Fruit fly (Drosophila melanogaster) whole organism, embryonic: Measurements from ENCODE around the gene flip.

Source experiments
- CG11093 ChIP-seq: fragments of 200-800 bp; sonication (Bioruptor generic); IDR thresholded peaks from 3 replicates; pipeline ENCODE4 v1.3.6; 2022; ENCODE audit warnings: missing biosample characterization, missing genetic modification characterization
- CG12104 ChIP-seq: fragments of 200-800 bp; sonication (Bioruptor generic); optimal IDR thresholded peaks from 3 replicates; lab custom pipeline; 2016; ENCODE audit warnings: missing biosample characterization, missing genetic modification characterization
- CG16779 ChIP-seq: fragments of 200-800 bp; sonication (Bioruptor generic); IDR thresholded peaks from 2 replicates; pipeline ENCODE4 v1.3.6; 2022; ENCODE audit warnings: missing biosample characterization, missing genetic modification characterization
- CG16813 ChIP-seq: fragments of 200-800 bp; sonication (Bioruptor generic); IDR thresholded peaks from 3 replicates; pipeline ENCODE4 v1.3.6; 2022; ENCODE audit warnings: missing biosample characterization, missing genetic modification characterization; ENCODE audit not compliant: partially characterized antibody
- CG17328 ChIP-seq: fragments of 200-800 bp; sonication (Bioruptor generic); IDR thresholded peaks from 2 replicates; pipeline ENCODE4 v1.3.6; 2022; ENCODE audit warnings: missing biosample characterization, missing genetic modification characterization
- CG17612 ChIP-seq: fragments of 200-800 bp; sonication (Bioruptor generic); IDR thresholded peaks from 2 replicates; pipeline ENCODE4 v1.3.6; 2022; ENCODE audit warnings: missing biosample characterization, missing genetic modification characterization
- CG2120 ChIP-seq: fragments of 200-800 bp; sonication (Bioruptor generic); optimal IDR thresholded peaks from 3 replicates; lab custom pipeline; 2016; ENCODE audit warnings: missing biosample characterization, missing genetic modification characterization
- CG2199 ChIP-seq: fragments of 200-800 bp; sonication (Bioruptor generic); IDR thresholded peaks from 3 replicates; pipeline ENCODE4 v1.3.6; 2022; ENCODE audit warnings: missing biosample characterization, missing genetic modification characterization
- CG3163 ChIP-seq: fragments of 200-800 bp; sonication (Bioruptor generic); optimal IDR thresholded peaks from 3 replicates; lab custom pipeline; 2016; ENCODE audit warnings: missing biosample characterization, missing genetic modification characterization
- CG33213 ChIP-seq: fragments of 200-800 bp; sonication (Bioruptor generic); optimal IDR thresholded peaks from 3 replicates; lab custom pipeline; 2016; ENCODE audit warnings: missing biosample characterization, missing genetic modification characterization
- CG33557 ChIP-seq: fragments of 200-800 bp; sonication (Bioruptor generic); optimal IDR thresholded peaks from 2 replicates; lab custom pipeline; 2019; ENCODE audit warnings: missing biosample characterization, mild to moderate bottlenecking, missing genetic modification characterization, moderate library complexity
- CG3838 ChIP-seq: fragments of 200-800 bp; sonication (Bioruptor generic); optimal IDR thresholded peaks from 3 replicates; lab custom pipeline; 2016; ENCODE audit warnings: missing biosample characterization, missing genetic modification characterization
- CG3847 ChIP-seq: fragments of 200-800 bp; sonication (Bioruptor generic); IDR thresholded peaks from 2 replicates; pipeline ENCODE4 v1.3.6; 2022; ENCODE audit warnings: missing biosample characterization, missing genetic modification characterization
- CG6272 ChIP-seq: fragments of 200-800 bp; sonication (Bioruptor generic); IDR thresholded peaks from 2 replicates; pipeline ENCODE4 v1.3.6; 2022; ENCODE audit warnings: missing biosample characterization, missing genetic modification characterization
- CG7357 ChIP-seq: fragments of 200-800 bp; sonication (Bioruptor generic); IDR thresholded peaks from 3 replicates; pipeline ENCODE4 v1.3.6; 2022; ENCODE audit warnings: missing biosample characterization, missing genetic modification characterization
- CG8290 ChIP-seq, 3 experiments: fragments of 200-800 bp; sonication (Bioruptor generic); optimal IDR thresholded peaks; 2 replicates each; lab custom pipeline; 2016 to 2019; ENCODE audit warnings: missing biosample characterization in 3 of 3, missing genetic modification characterization in 3 of 3, mild to moderate bottlenecking in 2 of 3, moderate library complexity in 1 of 3
- CG8944 ChIP-seq: fragments of 200-800 bp; sonication (Bioruptor generic); optimal IDR thresholded peaks from 3 replicates; lab custom pipeline; 2016; ENCODE audit warnings: missing biosample characterization, missing genetic modification characterization
- CG9609 ChIP-seq: fragments of 200-800 bp; sonication (Bioruptor generic); optimal IDR thresholded peaks from 3 replicates; lab custom pipeline; 2016; ENCODE audit warnings: missing biosample characterization, missing genetic modification characterization
- D19B ChIP-seq: fragments of 200-800 bp; sonication (Bioruptor generic); optimal IDR thresholded peaks from 2 replicates; lab custom pipeline; 2017; ENCODE audit warnings: missing biosample characterization, mild to moderate bottlenecking, missing genetic modification characterization
- Dll ChIP-seq: fragments of 200-800 bp; sonication (Bioruptor generic); IDR thresholded peaks from 4 replicates; pipeline ENCODE4 v1.3.6; 2022; ENCODE audit warnings: missing biosample characterization, missing genetic modification characterization; ENCODE audit not compliant: partially characterized antibody
- Dref ChIP-seq: fragments of 200-800 bp; sonication (Bioruptor generic); IDR thresholded peaks from 2 replicates; pipeline ENCODE4 v1.3.6; 2022; ENCODE audit warnings: missing biosample characterization, missing genetic modification characterization
- Fer2 ChIP-seq: fragments of 200-800 bp; sonication (Bioruptor generic); optimal IDR thresholded peaks from 2 replicates; lab custom pipeline; 2018; ENCODE audit warnings: missing biosample characterization, mild to moderate bottlenecking, missing genetic modification characterization, moderate library complexity
- Med ChIP-seq: fragments of 200-800 bp; sonication (Bioruptor generic); peaks from one replicate; lab custom pipeline; 2016; ENCODE audit warnings: missing biosample characterization, missing genetic modification characterization, mild to moderate bottlenecking, inconsistent platforms, moderate library complexity
- Mes4 ChIP-seq: fragments of 200-800 bp; sonication (Bioruptor generic); optimal IDR thresholded peaks from 2 replicates; lab custom pipeline; 2016; ENCODE audit warnings: missing biosample characterization, missing genetic modification characterization
- Tbp ChIP-seq: fragments of >200 bp; optimal IDR thresholded peaks from 2 replicates; lab custom pipeline; 2018; ENCODE audit warnings: missing biosample characterization, missing genetic modification characterization
- Vsx1 ChIP-seq: fragments of 200-800 bp; sonication (Bioruptor generic); optimal IDR thresholded peaks from 2 replicates; lab custom pipeline; 2017; ENCODE audit warnings: missing biosample characterization, mild to moderate bottlenecking, missing genetic modification characterization, missing genetic modification reagents
- YL-1 ChIP-seq: fragments of 200-800 bp; sonication (Bioruptor generic); optimal IDR thresholded peaks from 3 replicates; lab custom pipeline; 2017; ENCODE audit warnings: missing biosample characterization, mild to moderate bottlenecking, missing genetic modification characterization
- amos ChIP-seq: fragments of 200-800 bp; sonication (Bioruptor generic); IDR thresholded peaks from 2 replicates; pipeline ENCODE4 v1.3.6; 2022; ENCODE audit warnings: missing biosample characterization, missing genetic modification characterization; ENCODE audit not compliant: partially characterized antibody
- ase ChIP-seq: fragments of 200-800 bp; sonication (Bioruptor generic); IDR thresholded peaks from 3 replicates; pipeline ENCODE4 v1.3.6; 2022; ENCODE audit warnings: missing biosample characterization, missing genetic modification characterization
- bcd ChIP-seq: fragments of 200-800 bp; sonication (Bioruptor generic); optimal IDR thresholded peaks from 2 replicates; lab custom pipeline; 2017; ENCODE audit warnings: missing biosample characterization, mild to moderate bottlenecking, missing genetic modification characterization
- btn ChIP-seq: fragments of 200-800 bp; sonication (Bioruptor generic); optimal IDR thresholded peaks from 2 replicates; lab custom pipeline; 2016; ENCODE audit warnings: missing biosample characterization, missing genetic modification characterization
- chif ChIP-seq, 2 experiments: fragments of 200-800 bp; sonication (Bioruptor generic); optimal IDR thresholded peaks; 3 replicates each; lab custom pipeline; 2016; ENCODE audit warnings: missing biosample characterization in 2 of 2, missing genetic modification characterization in 2 of 2
- cwo ChIP-seq: fragments of 200-800 bp; sonication (Bioruptor generic); optimal IDR thresholded peaks from 3 replicates; lab custom pipeline; 2017; ENCODE audit warnings: missing biosample characterization, missing genetic modification characterization, mild to moderate bottlenecking, moderate library complexity, missing genetic modification reagents
- disco-r ChIP-seq: fragments of 200-800 bp; sonication (Bioruptor generic); optimal IDR thresholded peaks from 2 replicates; lab custom pipeline; 2016; ENCODE audit warnings: missing biosample characterization, missing genetic modification characterization
- dmrt11E ChIP-seq: fragments of 200-800 bp; sonication (Bioruptor generic); optimal IDR thresholded peaks from 3 replicates; lab custom pipeline; 2018; ENCODE audit warnings: missing biosample characterization, mild to moderate bottlenecking, missing genetic modification characterization, moderate library complexity
- eyg ChIP-seq: fragments of 200-800 bp; sonication (Bioruptor generic); optimal IDR thresholded peaks from 3 replicates; lab custom pipeline; 2016; ENCODE audit warnings: missing biosample characterization, missing genetic modification characterization
- fd3F ChIP-seq: fragments of 200-800 bp; sonication (Bioruptor generic); optimal IDR thresholded peaks from 2 replicates; lab custom pipeline; 2018; ENCODE audit warnings: missing biosample characterization, mild to moderate bottlenecking, missing genetic modification characterization, moderate library complexity
- ftz-f1 ChIP-seq: fragments of 200-800 bp; sonication (Bioruptor generic); optimal IDR thresholded peaks from 2 replicates; lab custom pipeline; 2016; ENCODE audit warnings: missing biosample characterization, missing genetic modification characterization
- gcm ChIP-seq: fragments of 200-800 bp; sonication (Bioruptor generic); optimal IDR thresholded peaks from 2 replicates; lab custom pipeline; 2019; ENCODE audit warnings: missing biosample characterization, mild to moderate bottlenecking, missing genetic modification characterization, moderate library complexity
- grn ChIP-seq: fragments of 200-800 bp; sonication (Bioruptor generic); optimal IDR thresholded peaks from 3 replicates; lab custom pipeline; 2017; ENCODE audit warnings: missing biosample characterization, missing genetic modification characterization
- jigr1 ChIP-seq: fragments of 200-800 bp; sonication (Bioruptor generic); IDR thresholded peaks from 3 replicates; pipeline ENCODE4 v1.3.6; 2022; ENCODE audit warnings: missing biosample characterization, missing genetic modification characterization
- lab ChIP-seq: fragments of 200-800 bp; sonication (Bioruptor generic); optimal IDR thresholded peaks from 3 replicates; lab custom pipeline; 2017; ENCODE audit warnings: missing biosample characterization, missing genetic modification characterization, mild to moderate bottlenecking, moderate library complexity, missing genetic modification reagents
- peb ChIP-seq: fragments of 200-800 bp; sonication (Bioruptor generic); IDR thresholded peaks from 2 replicates; pipeline ENCODE4 v1.3.6; 2022; ENCODE audit warnings: missing biosample characterization, missing genetic modification characterization
- pho ChIP-seq: fragments of 200-800 bp; sonication (Bioruptor generic); optimal IDR thresholded peaks from 2 replicates; lab custom pipeline; 2016; ENCODE audit warnings: missing biosample characterization, missing genetic modification characterization
- sd ChIP-seq: fragments of 200-800 bp; sonication (Bioruptor generic); optimal IDR thresholded peaks from 3 replicates; lab custom pipeline; 2018; ENCODE audit warnings: missing biosample characterization, mild to moderate bottlenecking, missing genetic modification characterization, moderate library complexity
- shn ChIP-seq: fragments of 200-800 bp; sonication (Bioruptor generic); optimal IDR thresholded peaks from 3 replicates; lab custom pipeline; 2016; ENCODE audit warnings: missing biosample characterization, missing genetic modification characterization
- sr ChIP-seq: fragments of 200-800 bp; sonication (Bioruptor generic); IDR thresholded peaks from 3 replicates; pipeline ENCODE4 v1.3.6; 2022; ENCODE audit warnings: missing biosample characterization, missing genetic modification characterization
- sug ChIP-seq: fragments of 200-800 bp; optimal IDR thresholded peaks from 2 replicates; lab custom pipeline; 2019; ENCODE audit warnings: missing biosample characterization, mild to moderate bottlenecking, missing genetic modification characterization, moderate library complexity
- tgo ChIP-seq: fragments of 200-800 bp; sonication (Bioruptor generic); IDR thresholded peaks from 3 replicates; pipeline ENCODE4 v1.3.6; 2022; ENCODE audit warnings: missing biosample characterization, missing genetic modification characterization
- usp ChIP-seq: fragments of >200 bp; optimal IDR thresholded peaks from 2 replicates; lab custom pipeline; 2017; ENCODE audit warnings: missing biosample characterization, missing genetic modification characterization
- vvl ChIP-seq: fragments of 200-800 bp; sonication (Bioruptor generic); IDR thresholded peaks from 2 replicates; pipeline ENCODE4 v1.3.6; 2022; ENCODE audit warnings: missing biosample characterization, missing genetic modification characterization
- wek ChIP-seq: fragments of 200-800 bp; sonication (Bioruptor generic); optimal IDR thresholded peaks from 3 replicates; lab custom pipeline; 2018; ENCODE audit warnings: missing biosample characterization, mild to moderate bottlenecking, missing genetic modification characterization, moderate library complexity

Gene flip

dm6 chr3R:4220780-4221179, 56.9 kb downstream of the flip start (continued):
- TF ChIP-seq CG8290 (GFP tag; optimal IDR thresholded peaks at IDR 0.05; lab: Kevin White, UChicago) (peak; percentile 32), CG8290 (tag; optimal IDR thresholded peaks at IDR 0.05; lab: Kevin White, UChicago) (peak in 1 of 2 experiments; percentile 80), CG3847 (GFP tag; lab: Robert Waterston, UW) (peak; percentile 66), sd (tag; lab: Kevin White, UChicago) (no peak), gcm (GFP tag; lab: Kevin White, UChicago) (no peak), amos (GFP tag; lab: Robert Waterston, UW) (peak; percentile 99), CG16813 (peak; percentile 98), vvl (no peak; the same call in 1 of the 2 replicates), sug (tag; lab: Kevin White, UChicago) (peak; percentile 52), D19B (GFP tag; lab: Kevin White, UChicago) (no peak), grn (GFP tag; lab: Kevin White, UChicago) (no peak), peb (GFP tag; lab: Robert Waterston, UW) (no peak), pho (peak; percentile 0), CG9609 (GFP tag; lab: Kevin White, UChicago) (peak; percentile 7), bcd (GFP tag; lab: Kevin White, UChicago) (peak; percentile 36), chif (GFP tag; optimal IDR thresholded peaks at IDR 0.05; lab: Kevin White, UChicago) (peak; percentile 7 to 17), lab (GFP tag; lab: Kevin White, UChicago) (no peak), wek (GFP tag; lab: Kevin White, UChicago) (no peak), Vsx1 (GFP tag; lab: Kevin White, UChicago) (no peak), CG16779 (GFP tag; lab: Robert Waterston, UW) (no peak), usp (GFP tag; lab: Kevin White, UChicago) (no peak), Mes4 (GFP tag; lab: Kevin White, UChicago) (peak; percentile 32), CG6272 (no peak; the same call in 1 of the 2 replicates), fd3F (no peak), CG2120 (GFP tag; lab: Kevin White, UChicago) (peak; percentile 64), CG33213 (GFP tag; lab: Kevin White, UChicago) (peak; percentile 84), CG2199 (GFP tag; lab: Robert Waterston, UW) (0 out of 3 replicates have a peak, but pooled peaks have one; percentile 76), sr (GFP tag; lab: Robert Waterston, UW) (no peak), btn (GFP tag; lab: Kevin White, UChicago) (no peak), ftz-f1 (GFP tag; lab: Kevin White, UChicago) (peak; percentile 83), CG12104 (no peak), eyg (GFP tag; lab: Kevin White, UChicago) (no peak), shn (peak; percentile 35), tgo (GFP tag; lab: Robert Waterston, UW) (no peak), YL-1 (GFP tag; lab: Kevin White, UChicago) (peak; percentile 87), Dref (GFP tag; lab: Robert Waterston, UW) (peak; percentile 100), CG3838 (GFP tag; lab: Kevin White, UChicago) (no peak), Tbp (GFP tag; lab: Kevin White, UChicago) (no peak), ase (no peak), Fer2 (tag; lab: Kevin White, UChicago) (no peak), CG3163 (peak; percentile 28), CG17612 (GFP tag; lab: Robert Waterston, UW) (no peak), dmrt11E (no peak), Dll (GFP tag; lab: Robert Waterston, UW) (peak; percentile 95), CG33557 (GFP tag; lab: Kevin White, UChicago) (no peak), CG7357 (no peak), CG17328 (peak; percentile 65), Med (GFP tag; lab: Kevin White, UChicago) (peak; percentile 95), CG8944 (GFP tag; lab: Kevin White, UChicago) (peak; percentile 22), disco-r (GFP tag; lab: Kevin White, UChicago) (no peak), CG11093 (GFP tag; lab: Robert Waterston, UW) (no peak), cwo (GFP tag; lab: Kevin White, UChicago) (no peak), jigr1 (GFP tag; lab: Robert Waterston, UW) (no peak)
